Fruit fly (Drosophila melanogaster): ENCODE results near the gene PyK.

Gene PyK

DNA sequence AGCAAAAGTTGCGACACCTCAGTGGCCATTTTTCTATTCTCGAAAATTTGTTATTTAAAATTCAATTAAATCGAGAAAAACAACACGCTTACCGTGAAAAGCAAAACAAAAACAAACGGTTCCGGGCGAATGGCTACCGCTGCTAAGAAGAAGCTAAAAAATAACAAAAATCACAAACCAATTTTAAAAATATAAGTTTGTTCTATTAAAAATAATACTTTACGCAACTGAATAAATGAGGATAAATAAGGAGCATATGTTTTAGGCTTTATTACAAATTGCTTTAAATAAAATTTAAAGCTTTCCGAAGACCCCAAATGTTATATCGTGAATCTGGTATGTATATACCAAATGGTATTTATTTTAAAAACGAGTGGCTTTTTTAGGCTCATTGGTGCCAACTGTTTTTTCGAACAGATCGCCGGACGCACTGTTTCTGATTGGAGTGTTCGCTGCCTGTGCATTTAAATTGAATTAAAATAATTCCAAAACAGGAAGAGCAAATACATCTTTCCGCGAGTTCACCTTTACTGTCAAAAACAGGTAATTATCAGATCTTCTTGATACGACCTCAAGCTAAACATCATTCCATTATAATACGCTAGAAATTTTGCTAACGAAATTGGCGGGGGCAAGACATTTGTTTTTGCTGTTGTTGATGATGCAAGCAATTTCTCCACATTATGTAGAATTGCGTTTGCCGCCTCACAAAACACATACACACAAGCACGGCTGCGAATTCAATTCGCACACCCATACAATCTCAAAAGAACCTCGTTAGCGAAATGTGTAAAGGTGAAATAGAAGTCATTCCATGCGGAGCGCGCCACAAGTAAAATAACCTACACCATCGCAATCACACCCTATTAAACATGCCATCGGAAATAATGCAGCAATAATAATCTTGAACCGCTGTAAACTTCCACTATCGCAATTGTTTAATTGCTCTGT lies at the start of gene PyK, which contains the start of gene Polr3F:
PyK (plus strand) TSS at position 411 of the 951 bp plus-strand sequence.
Polr3F (minus strand) TSS at position 248 of the 951 bp plus-strand sequence.
- no peak for TF ChIP-seq noc (tag; optimal IDR thresholded peaks at IDR 0.05)

- TF ChIP-seq noc (tag; optimal IDR thresholded peaks at IDR 0.05): no peak
Observed at dm6 chr3R:22323994-22324393, 43.3 kb upstream of the PyK start, which contains the start of gene CG34377. TSS of gene CG34377 (minus strand) at chr3R:22324094.

- no peak for TF ChIP-seq noc (tag; optimal IDR thresholded peaks at IDR 0.05)
Observed at dm6 chr3R:22324736-22325135, 42.6 kb upstream of the PyK start.

DNA sequence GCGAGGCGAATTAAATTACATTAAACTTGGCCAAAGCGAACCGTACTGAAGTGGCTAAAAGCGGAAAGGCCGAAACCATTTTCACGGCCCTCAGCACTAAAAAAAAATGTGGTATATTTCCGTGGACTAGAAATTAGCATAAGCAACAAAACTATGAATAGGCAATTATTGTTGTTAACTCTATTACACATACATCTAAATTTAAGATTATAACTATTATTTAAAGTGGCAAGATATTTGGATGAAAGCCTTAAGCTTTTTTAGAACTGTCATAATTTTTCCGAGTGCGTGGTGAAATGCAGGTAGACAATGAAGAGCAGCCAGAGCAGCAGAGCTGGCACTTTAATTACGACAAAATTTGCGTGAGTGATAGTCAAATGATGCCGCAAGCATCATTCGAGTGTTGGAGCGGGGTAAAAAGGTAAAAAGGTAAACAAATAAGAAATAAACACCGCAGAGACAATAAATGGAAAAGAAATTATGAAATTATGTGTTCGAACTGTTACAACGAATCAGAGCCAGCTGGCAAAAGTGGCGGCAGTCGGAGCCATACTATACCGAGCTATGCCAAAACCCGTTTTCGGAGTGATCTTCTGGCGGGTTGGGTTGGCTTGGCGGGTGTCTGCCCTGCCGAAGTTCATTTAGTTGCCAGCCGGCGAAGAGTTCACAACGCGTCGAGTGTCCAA lies 38.5 kb upstream of the PyK start, which contains the start of gene CG7080:
CG7080 (plus strand) TSS at position 636 of the 686 bp plus-strand sequence.
- no peak for TF ChIP-seq noc (tag; optimal IDR thresholded peaks at IDR 0.05)

- no peak for TF ChIP-seq noc (tag; optimal IDR thresholded peaks at IDR 0.05)
Observed at dm6 chr3R:22330512-22331119, 36.7 kb upstream of the PyK start, which contains the start of gene CG33721. TSS of gene CG33721 (plus strand) at chr3R:22331069.

DNA sequence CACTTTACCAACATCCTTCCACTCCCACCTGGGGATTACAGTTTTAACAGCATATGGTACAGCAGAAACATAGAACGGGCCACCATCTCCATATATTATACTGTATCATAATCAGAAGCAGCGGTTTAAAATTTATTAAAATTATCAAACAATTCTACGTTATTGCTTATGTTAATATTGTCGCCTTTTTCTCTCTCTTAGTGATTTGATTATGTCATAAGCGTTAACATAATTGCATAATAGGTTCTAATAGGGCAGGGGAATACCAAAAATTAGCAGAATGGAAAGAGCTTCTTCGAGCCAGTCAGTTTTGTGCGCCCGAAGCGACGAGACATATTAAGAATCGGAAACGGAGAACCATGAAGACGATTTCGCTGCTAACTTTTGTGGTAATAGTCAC lies 35.6 kb upstream of the PyK start, which contains the start of gene CG13862:
CG13862 (plus strand) TSS at position 301 of the 400 bp plus-strand sequence.
- no peak for TF ChIP-seq noc (tag; optimal IDR thresholded peaks at IDR 0.05)

DNA sequence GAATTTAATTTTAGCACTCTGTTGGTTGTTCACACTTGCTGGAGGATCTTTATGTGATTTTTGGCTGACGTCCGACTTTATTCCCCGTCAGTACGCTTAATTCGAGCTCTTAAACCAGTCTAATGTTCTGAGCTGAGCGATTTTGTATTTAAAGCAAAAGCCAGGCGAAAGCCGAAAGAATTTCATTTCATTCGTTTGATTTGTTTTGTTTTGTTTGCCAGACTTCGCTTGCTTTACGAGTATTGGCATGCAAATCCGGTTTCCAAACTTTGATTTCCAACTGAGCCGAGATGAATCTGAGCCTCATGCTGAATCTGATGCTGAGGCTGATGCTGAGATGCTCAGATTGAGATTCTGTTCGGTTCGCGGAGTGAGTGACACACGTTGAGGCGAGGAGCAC lies 33.3 kb upstream of the PyK start, which contains the start of gene CG5391:
CG5391 (minus strand) TSS at position 101 of the 400 bp plus-strand sequence.
- no peak for TF ChIP-seq noc (tag; optimal IDR thresholded peaks at IDR 0.05)

DNA sequence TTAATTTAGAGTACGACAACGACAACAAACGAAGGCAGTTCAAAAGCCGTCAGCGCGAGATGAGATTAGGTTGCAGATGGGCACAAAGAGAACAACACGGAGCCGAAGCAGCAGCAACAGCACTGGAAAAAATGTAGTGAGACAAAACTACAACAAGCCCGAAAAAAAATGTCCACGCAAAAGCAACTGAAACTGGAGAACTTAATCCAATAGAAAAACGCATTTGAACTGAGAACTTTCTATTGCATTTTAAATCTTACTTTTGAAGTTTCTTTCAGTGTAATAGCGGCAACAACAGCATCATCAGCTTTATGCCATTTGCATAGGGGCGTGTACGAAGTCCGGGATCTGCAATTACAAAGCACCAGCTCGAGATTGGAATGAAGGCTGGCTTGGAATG lies 27.8 kb upstream of the PyK start:
- no peak for TF ChIP-seq noc (tag; optimal IDR thresholded peaks at IDR 0.05)

dm6 chr3R:22340207-22340606 lies 27.1 kb upstream of the PyK start, which contains the start of gene CG5388:
TSS of gene CG5388 (minus strand) at chr3R:22340307.
- no peak for TF ChIP-seq noc (tag; optimal IDR thresholded peaks at IDR 0.05)

dm6 chr3R:22341652-22342051 lies 25.7 kb upstream of the PyK start:
- TF ChIP-seq noc (tag; optimal IDR thresholded peaks at IDR 0.05): no peak

dm6 chr3R:22342151-22342550 lies 25.2 kb upstream of the PyK start, which contains the start of gene CG5386:
TSS of gene CG5386 (minus strand) at chr3R:22342251.
- TF ChIP-seq noc (tag; optimal IDR thresholded peaks at IDR 0.05): no peak

dm6 chr3R:22342708-22343107 lies 24.6 kb upstream of the PyK start:
- no peak for TF ChIP-seq noc (tag; optimal IDR thresholded peaks at IDR 0.05)

DNA sequence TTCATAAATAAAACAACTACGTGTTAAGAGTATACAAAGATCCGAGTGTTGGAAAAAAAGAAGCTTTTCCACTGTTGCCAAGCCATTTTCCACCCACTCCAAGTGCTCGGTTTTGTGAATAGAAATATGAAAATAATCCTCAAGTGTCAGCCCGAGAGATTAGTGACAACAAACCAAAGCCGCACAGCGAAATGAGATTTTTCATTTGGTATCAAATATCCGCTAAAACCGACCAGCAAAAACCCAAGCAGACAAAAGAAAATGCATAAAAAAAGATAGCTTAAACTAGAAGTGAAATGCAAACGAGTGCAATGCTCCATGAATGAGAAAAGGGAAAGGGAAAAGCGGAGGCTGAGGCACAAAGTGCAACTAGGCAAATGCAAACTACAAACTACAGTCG lies 15.9 kb upstream of the PyK start, which contains the start of gene rdhB:
rdhB (plus strand) TSS at position 301 of the 400 bp plus-strand sequence.
- no peak for TF ChIP-seq noc (tag; optimal IDR thresholded peaks at IDR 0.05)

DNA sequence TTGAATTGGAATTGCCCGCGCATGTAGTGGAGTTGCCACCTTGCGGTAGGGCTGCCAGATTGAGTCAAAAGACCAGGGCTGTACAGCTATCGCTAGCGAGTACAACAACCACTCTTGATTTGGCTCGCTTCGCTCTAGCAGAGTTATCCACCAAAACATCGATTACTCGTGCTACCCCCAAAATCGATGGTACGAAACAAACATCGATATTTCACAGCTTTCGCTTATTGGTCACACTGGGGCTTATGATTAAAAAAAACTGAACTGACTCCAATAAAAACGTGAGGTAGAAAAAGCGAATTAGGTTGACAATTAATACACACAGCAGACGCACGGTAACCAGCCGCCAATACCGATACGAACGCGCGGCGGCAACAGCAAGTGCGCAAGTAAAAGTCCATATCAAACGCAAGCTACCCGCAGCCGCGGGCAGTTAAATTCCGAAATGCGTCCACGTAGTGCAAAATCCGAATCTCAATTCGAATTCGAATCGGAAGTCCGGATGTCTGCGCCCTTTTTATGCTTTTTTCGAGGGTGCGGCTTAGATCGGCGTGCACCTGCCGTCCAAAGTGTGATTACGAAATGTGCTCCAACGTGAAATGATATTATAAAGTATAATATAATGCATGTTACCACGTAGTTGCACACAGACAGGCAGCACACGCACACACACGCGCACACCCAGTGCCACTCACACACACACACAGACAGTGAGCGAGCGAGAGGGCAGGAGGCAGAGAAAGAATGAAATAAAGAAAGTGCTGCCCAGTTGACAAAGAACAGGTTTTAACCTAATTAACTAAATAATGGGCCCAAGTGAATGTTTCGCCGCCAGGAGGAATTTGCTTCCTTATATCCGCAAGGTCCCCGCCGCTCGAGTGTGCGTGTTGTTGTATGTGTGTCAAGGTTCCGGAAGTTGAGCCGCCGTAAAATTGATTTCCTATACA lies 10.6 kb upstream of the PyK start, which contains the start of gene Sar1:
Sar1 (plus strand) TSS at position 222 of the 947 bp plus-strand sequence.
- TF ChIP-seq noc (tag; optimal IDR thresholded peaks at IDR 0.05): peak; percentile 48

Data from whole organism, larva.